Fruit fly (Drosophila melanogaster) whole organism, prepupa: Measurements from ENCODE around the gene CCHa2.

Experiments used
- Blimp-1 ChIP-seq: fragments of 200-800 bp; sonication (Bioruptor generic); optimal IDR thresholded peaks from 3 replicates; lab custom pipeline; 2017; ENCODE audit warnings: missing biosample characterization, missing genetic modification characterization, mild to moderate bottlenecking, moderate library complexity, missing genetic modification reagents
- CG10669 ChIP-seq: fragments of 200-800 bp; sonication (Bioruptor generic); optimal IDR thresholded peaks from 3 replicates; lab custom pipeline; 2018; ENCODE audit warnings: missing biosample characterization, mild to moderate bottlenecking, missing genetic modification characterization, moderate library complexity
- CG3919 ChIP-seq: fragments of 200-800 bp; sonication (Bioruptor generic); optimal IDR thresholded peaks from 3 replicates; lab custom pipeline; 2016; ENCODE audit warnings: missing biosample characterization, missing genetic modification characterization
- CG6163 ChIP-seq: fragments of 200-800 bp; sonication (Bioruptor generic); IDR thresholded peaks from 3 replicates; pipeline ENCODE4 v1.3.6; 2022; ENCODE audit warnings: missing biosample characterization, missing genetic modification characterization
- CG6808 ChIP-seq: fragments of 200-800 bp; sonication (Bioruptor generic); optimal IDR thresholded peaks from 3 replicates; lab custom pipeline; 2017; ENCODE audit warnings: missing biosample characterization, missing genetic modification characterization, mild to moderate bottlenecking, moderate library complexity, missing genetic modification reagents
- CG6854 ChIP-seq: fragments of 200-800 bp; sonication (Bioruptor generic); optimal IDR thresholded peaks from 2 replicates; lab custom pipeline; 2017; ENCODE audit warnings: missing biosample characterization, mild to moderate bottlenecking, missing genetic modification characterization
- CG9139 ChIP-seq: fragments of 200-800 bp; sonication (Bioruptor generic); optimal IDR thresholded peaks from 3 replicates; lab custom pipeline; 2017; ENCODE audit warnings: missing biosample characterization, mild to moderate bottlenecking, missing genetic modification characterization
- Met ChIP-seq: fragments of 200-800 bp; sonication (Bioruptor generic); optimal IDR thresholded peaks from 3 replicates; lab custom pipeline; 2016; ENCODE audit warnings: missing biosample characterization, missing genetic modification characterization
- dsx ChIP-seq: fragments of 200-800 bp; optimal IDR thresholded peaks from 3 replicates; lab custom pipeline; 2019; ENCODE audit warnings: missing biosample characterization, mild to moderate bottlenecking, missing genetic modification characterization, moderate library complexity; ENCODE audit not compliant: poor library complexity, severe bottlenecking
- salr ChIP-seq, 2 experiments: fragments of 200-800 bp; sonication (Bioruptor generic); optimal IDR thresholded peaks; 3 replicates each; lab custom pipeline; 2016 to 2018; ENCODE audit warnings: missing biosample characterization in 2 of 2, missing genetic modification characterization in 2 of 2, mild to moderate bottlenecking in 1 of 2
- ss ChIP-seq, 2 experiments: fragments of 200-800 bp; sonication (Bioruptor generic); optimal IDR thresholded peaks; 2 replicates in 1 of 2; 3 replicates in 1 of 2; lab custom pipeline; 2017 to 2018; ENCODE audit warnings: mild to moderate bottlenecking in 2 of 2, missing biosample characterization in 2 of 2, missing genetic modification characterization in 2 of 2, moderate library complexity in 1 of 2

- no peak for TF ChIP-seq CG3919
- peak; percentile 12 for TF ChIP-seq CG9139 (GFP tag; lab: Kevin White, UChicago)
- no peak for TF ChIP-seq CG10669 (GFP tag; lab: Kevin White, UChicago)
- peak; percentile 14 to 55 for TF ChIP-seq ss (GFP tag; optimal IDR thresholded peaks at IDR 0.05; lab: Kevin White, UChicago)
- TF ChIP-seq dsx (GFP tag; lab: Kevin White, UChicago), result no peak
- no peak for TF ChIP-seq Blimp-1 (GFP tag; lab: Kevin White, UChicago)
- TF ChIP-seq salr (GFP tag; optimal IDR thresholded peaks at IDR 0.05; lab: Kevin White, UChicago), result no peak
- no peak for TF ChIP-seq CG6163 (GFP tag; lab: Robert Waterston, UW)
- peak; percentile 19 for TF ChIP-seq CG6854 (GFP tag; lab: Kevin White, UChicago)
- peak; percentile 38 for TF ChIP-seq CG6808 (GFP tag; lab: Kevin White, UChicago)
- TF ChIP-seq Met (GFP tag; lab: Kevin White, UChicago), result peak; percentile 44
Observed at dm6 chr3R:13381744-13382435, 13.1 kb downstream of the CCHa2 start, which contains the start of the genes mRpS21 and Droj2.
